Fruit fly (Drosophila melanogaster) whole organism, embryonic: ENCODE measurements around the gene Ccp84Ac.

Experiments used
- Aef1 ChIP-seq: fragments of 200-800 bp; sonication (Bioruptor generic); IDR thresholded peaks from 3 replicates; pipeline ENCODE4 v1.3.6; 2022; ENCODE audit warnings: missing biosample characterization, missing genetic modification characterization
- B-H2 ChIP-seq: fragments of 200-800 bp; sonication (Bioruptor generic); optimal IDR thresholded peaks from 2 replicates; lab custom pipeline; 2018; ENCODE audit warnings: missing biosample characterization, mild to moderate bottlenecking, missing genetic modification characterization
- CG12942 ChIP-seq: fragments of 200-800 bp; sonication (Bioruptor generic); optimal IDR thresholded peaks from 3 replicates; lab custom pipeline; 2016; ENCODE audit warnings: missing biosample characterization, missing genetic modification characterization
- CG14014 ChIP-seq: fragments of 200-800 bp; sonication (Bioruptor generic); IDR thresholded peaks from 2 replicates; pipeline ENCODE4 v1.3.6; 2022; ENCODE audit warnings: missing biosample characterization, missing genetic modification characterization
- CG14710 ChIP-seq: fragments of 200-800 bp; sonication (Bioruptor generic); optimal IDR thresholded peaks from 3 replicates; lab custom pipeline; 2019; ENCODE audit warnings: missing biosample characterization, mild to moderate bottlenecking, missing genetic modification characterization, moderate library complexity
- CG1529 ChIP-seq: fragments of 200-800 bp; sonication (Bioruptor generic); optimal IDR thresholded peaks from 3 replicates; lab custom pipeline; 2018; ENCODE audit warnings: missing biosample characterization, missing genetic modification characterization
- CG17912 ChIP-seq: fragments of 200-800 bp; sonication (Bioruptor generic); optimal IDR thresholded peaks from 2 replicates; lab custom pipeline; 2018; ENCODE audit warnings: missing biosample characterization, mild to moderate bottlenecking, missing genetic modification characterization
- CG32767 ChIP-seq: fragments of 200-800 bp; sonication (Bioruptor generic); IDR thresholded peaks from 2 replicates; pipeline ENCODE4 v1.3.6; 2022; ENCODE audit warnings: missing biosample characterization, missing genetic modification characterization
- CG33557 ChIP-seq: fragments of 200-800 bp; sonication (Bioruptor generic); optimal IDR thresholded peaks from 2 replicates; lab custom pipeline; 2019; ENCODE audit warnings: missing biosample characterization, mild to moderate bottlenecking, missing genetic modification characterization, moderate library complexity
- CG34422 ChIP-seq: fragments of 200-800 bp; sonication (Bioruptor generic); IDR thresholded peaks from 3 replicates; pipeline ENCODE4 v1.3.6; 2022; ENCODE audit warnings: missing biosample characterization, missing genetic modification characterization
- CG4820 ChIP-seq: fragments of 200-800 bp; sonication (Bioruptor generic); optimal IDR thresholded peaks from 3 replicates; lab custom pipeline; 2016; ENCODE audit warnings: missing biosample characterization, missing genetic modification characterization
- CG5180 ChIP-seq: fragments of 200-800 bp; sonication (Bioruptor generic); optimal IDR thresholded peaks from 3 replicates; lab custom pipeline; 2017; ENCODE audit warnings: missing biosample characterization, missing genetic modification characterization, mild to moderate bottlenecking, moderate library complexity, missing genetic modification reagents
- CG6272 ChIP-seq: fragments of 200-800 bp; sonication (Bioruptor generic); IDR thresholded peaks from 2 replicates; pipeline ENCODE4 v1.3.6; 2022; ENCODE audit warnings: missing biosample characterization, missing genetic modification characterization
- CG8359 ChIP-seq: fragments of 200-800 bp; sonication (Bioruptor generic); optimal IDR thresholded peaks from 2 replicates; lab custom pipeline; 2017; ENCODE audit warnings: missing biosample characterization, mild to moderate bottlenecking, missing genetic modification characterization, borderline replicate concordance
- CG9797 ChIP-seq: fragments of 200-800 bp; sonication (Bioruptor generic); optimal IDR thresholded peaks from 3 replicates; lab custom pipeline; 2018; ENCODE audit warnings: missing biosample characterization, mild to moderate bottlenecking, missing genetic modification characterization
- Dip3 ChIP-seq: fragments of 200-800 bp; sonication (Bioruptor generic); optimal IDR thresholded peaks from 3 replicates; lab custom pipeline; 2016; ENCODE audit warnings: missing biosample characterization, missing genetic modification characterization
- Doc3 ChIP-seq: fragments of 200-800 bp; sonication (Bioruptor generic); IDR thresholded peaks from 3 replicates; pipeline ENCODE4 v1.3.6; 2022; ENCODE audit warnings: missing biosample characterization, missing genetic modification characterization; ENCODE audit not compliant: partially characterized antibody
- Hr51 ChIP-seq, 2 experiments: fragments of 200-800 bp; sonication (Bioruptor generic); optimal IDR thresholded peaks; 2 replicates in 1 of 2; 3 replicates in 1 of 2; lab custom pipeline; 2016 to 2018; ENCODE audit warnings: missing biosample characterization in 2 of 2, missing genetic modification characterization in 2 of 2, mild to moderate bottlenecking in 1 of 2, moderate library complexity in 1 of 2
- MBD-R2 ChIP-seq: fragments of 200-800 bp; sonication (Bioruptor generic); IDR thresholded peaks from 2 replicates; pipeline ENCODE4 v1.3.6; 2022; ENCODE audit warnings: missing biosample characterization, missing genetic modification characterization
- MTF-1 ChIP-seq: fragments of 200-800 bp; sonication (Bioruptor generic); optimal IDR thresholded peaks from 2 replicates; lab custom pipeline; 2018; ENCODE audit warnings: missing biosample characterization, mild to moderate bottlenecking, missing genetic modification characterization, borderline replicate concordance
- Mes4 ChIP-seq: fragments of 200-800 bp; sonication (Bioruptor generic); optimal IDR thresholded peaks from 2 replicates; lab custom pipeline; 2016; ENCODE audit warnings: missing biosample characterization, missing genetic modification characterization
- NK7.1 ChIP-seq: fragments of 200-800 bp; sonication (Bioruptor generic); optimal IDR thresholded peaks from 3 replicates; lab custom pipeline; 2016; ENCODE audit warnings: missing biosample characterization, missing genetic modification characterization
- Sry-β ChIP-seq: fragments of 200-800 bp; sonication (Bioruptor generic); optimal IDR thresholded peaks from 2 replicates; lab custom pipeline; 2018; ENCODE audit warnings: missing biosample characterization, mild to moderate bottlenecking, missing genetic modification characterization, moderate library complexity
- ase ChIP-seq: fragments of 200-800 bp; sonication (Bioruptor generic); IDR thresholded peaks from 3 replicates; pipeline ENCODE4 v1.3.6; 2022; ENCODE audit warnings: missing biosample characterization, missing genetic modification characterization
- bab2 ChIP-seq: fragments of 200-800 bp; sonication (Bioruptor generic); optimal IDR thresholded peaks from 2 replicates; lab custom pipeline; 2016; ENCODE audit warnings: missing biosample characterization, missing genetic modification characterization
- bcd ChIP-seq: fragments of 200-800 bp; sonication (Bioruptor generic); optimal IDR thresholded peaks from 2 replicates; lab custom pipeline; 2017; ENCODE audit warnings: missing biosample characterization, mild to moderate bottlenecking, missing genetic modification characterization
- bowl ChIP-seq: fragments of 200-800 bp; sonication (Bioruptor generic); IDR thresholded peaks from 2 replicates; pipeline ENCODE4 v1.3.6; 2022; ENCODE audit warnings: missing biosample characterization, missing genetic modification characterization
- br ChIP-seq: fragments of >200 bp; optimal IDR thresholded peaks from 2 replicates; lab custom pipeline; 2017
- cad ChIP-seq: fragments of >200 bp; optimal IDR thresholded peaks from 2 replicates; lab custom pipeline; 2017; ENCODE audit warnings: missing biosample characterization, missing genetic modification characterization
- cato ChIP-seq: fragments of 200-800 bp; sonication (Bioruptor generic); optimal IDR thresholded peaks from 2 replicates; lab custom pipeline; 2016; ENCODE audit warnings: missing biosample characterization, missing genetic modification characterization, borderline replicate concordance
- ci ChIP-seq: fragments of 200-800 bp; sonication (Bioruptor generic); IDR thresholded peaks from 3 replicates; pipeline ENCODE4 v1.3.6; 2022; ENCODE audit warnings: missing biosample characterization, missing genetic modification characterization
- danr ChIP-seq: fragments of 200-800 bp; sonication (Bioruptor generic); IDR thresholded peaks from 2 replicates; pipeline ENCODE4 v1.3.6; 2022; ENCODE audit warnings: missing biosample characterization, missing genetic modification characterization
- dpn ChIP-seq, 2 experiments: fragments of 200-800 bp; sonication (Bioruptor generic); optimal IDR thresholded peaks; 3 replicates each; lab custom pipeline; 2016; ENCODE audit warnings: missing biosample characterization in 2 of 2, missing genetic modification characterization in 2 of 2
- fd102C ChIP-seq: fragments of 200-800 bp; sonication (Bioruptor generic); optimal IDR thresholded peaks from 2 replicates; lab custom pipeline; 2018; ENCODE audit warnings: missing biosample characterization, mild to moderate bottlenecking, missing genetic modification characterization, moderate library complexity
- fd64A ChIP-seq: fragments of 200-800 bp; sonication (Bioruptor generic); optimal IDR thresholded peaks from 3 replicates; lab custom pipeline; 2018; ENCODE audit warnings: missing biosample characterization, mild to moderate bottlenecking, missing genetic modification characterization
- hb ChIP-seq: fragments of 200-800 bp; sonication (Bioruptor generic); IDR thresholded peaks from 3 replicates; pipeline ENCODE4 v1.3.6; 2022; ENCODE audit warnings: missing biosample characterization, missing genetic modification characterization; ENCODE audit not compliant: partially characterized antibody
- hbn ChIP-seq: fragments of 200-800 bp; sonication (Bioruptor generic); IDR thresholded peaks from 2 replicates; pipeline ENCODE4 v1.3.6; 2022; ENCODE audit warnings: missing biosample characterization, missing genetic modification characterization; ENCODE audit not compliant: partially characterized antibody
- nerfin-2 ChIP-seq: fragments of 200-800 bp; sonication (Bioruptor generic); IDR thresholded peaks from 2 replicates; pipeline ENCODE4 v1.3.6; 2022; ENCODE audit warnings: missing biosample characterization, missing genetic modification characterization; ENCODE audit not compliant: partially characterized antibody
- nom ChIP-seq: fragments of 200-800 bp; sonication (Bioruptor generic); optimal IDR thresholded peaks from 2 replicates; lab custom pipeline; 2017; ENCODE audit warnings: missing biosample characterization, missing genetic modification characterization, mild to moderate bottlenecking, moderate library complexity, missing genetic modification reagents
- odd ChIP-seq: fragments of 200-800 bp; sonication (Bioruptor generic); optimal IDR thresholded peaks from 2 replicates; lab custom pipeline; 2017; ENCODE audit warnings: missing biosample characterization, mild to moderate bottlenecking, missing genetic modification characterization
- org-1 ChIP-seq: fragments of 200-800 bp; sonication (Bioruptor generic); optimal IDR thresholded peaks from 2 replicates; lab custom pipeline; 2017; ENCODE audit warnings: missing biosample characterization, missing genetic modification characterization
- pfk ChIP-seq: fragments of 200-800 bp; sonication (Bioruptor generic); optimal IDR thresholded peaks from 2 replicates; lab custom pipeline; 2018; ENCODE audit warnings: missing biosample characterization, mild to moderate bottlenecking, missing genetic modification characterization, moderate library complexity
- phol ChIP-seq: fragments of 200-800 bp; sonication (Bioruptor generic); optimal IDR thresholded peaks from 3 replicates; lab custom pipeline; 2018; ENCODE audit warnings: missing biosample characterization, mild to moderate bottlenecking, missing genetic modification characterization, moderate library complexity
- scrt ChIP-seq: fragments of 200-800 bp; sonication (Bioruptor generic); optimal IDR thresholded peaks from 2 replicates; lab custom pipeline; 2018; ENCODE audit warnings: missing biosample characterization, mild to moderate bottlenecking, missing genetic modification characterization, moderate library complexity
- sens ChIP-seq: fragments of 200-800 bp; sonication (Bioruptor generic); peaks from one replicate; lab custom pipeline; 2016; ENCODE audit warnings: missing biosample characterization, missing genetic modification characterization
- shn ChIP-seq: fragments of 200-800 bp; sonication (Bioruptor generic); optimal IDR thresholded peaks from 3 replicates; lab custom pipeline; 2016; ENCODE audit warnings: missing biosample characterization, missing genetic modification characterization
- slbo ChIP-seq: fragments of 200-800 bp; sonication (Bioruptor generic); IDR thresholded peaks from 2 replicates; pipeline ENCODE4 v1.3.6; 2022; ENCODE audit warnings: missing biosample characterization, missing genetic modification characterization
- tap ChIP-seq: fragments of 200-800 bp; optimal IDR thresholded peaks from 3 replicates; lab custom pipeline; 2019; ENCODE audit warnings: missing biosample characterization, mild to moderate bottlenecking, missing genetic modification characterization, moderate library complexity
- tgo ChIP-seq: fragments of 200-800 bp; sonication (Bioruptor generic); IDR thresholded peaks from 3 replicates; pipeline ENCODE4 v1.3.6; 2022; ENCODE audit warnings: missing biosample characterization, missing genetic modification characterization
- tll ChIP-seq, 2 experiments: fragments of 200-800 bp in 1 of 2; fragments of >200 bp in 1 of 2; sonication (Bioruptor generic) in 1 of 2; optimal IDR thresholded peaks; 2 replicates each; lab custom pipeline; 2017 to 2019; ENCODE audit warnings: missing biosample characterization in 2 of 2, missing genetic modification characterization in 2 of 2, mild to moderate bottlenecking in 1 of 2, moderate library complexity in 1 of 2
- tna ChIP-seq: fragments of 200-800 bp; sonication (Bioruptor generic); IDR thresholded peaks from 2 replicates; pipeline ENCODE4 v1.3.6; 2022; ENCODE audit warnings: missing biosample characterization, missing genetic modification characterization; ENCODE audit not compliant: partially characterized antibody

The Ccp84Ac gene

DNA sequence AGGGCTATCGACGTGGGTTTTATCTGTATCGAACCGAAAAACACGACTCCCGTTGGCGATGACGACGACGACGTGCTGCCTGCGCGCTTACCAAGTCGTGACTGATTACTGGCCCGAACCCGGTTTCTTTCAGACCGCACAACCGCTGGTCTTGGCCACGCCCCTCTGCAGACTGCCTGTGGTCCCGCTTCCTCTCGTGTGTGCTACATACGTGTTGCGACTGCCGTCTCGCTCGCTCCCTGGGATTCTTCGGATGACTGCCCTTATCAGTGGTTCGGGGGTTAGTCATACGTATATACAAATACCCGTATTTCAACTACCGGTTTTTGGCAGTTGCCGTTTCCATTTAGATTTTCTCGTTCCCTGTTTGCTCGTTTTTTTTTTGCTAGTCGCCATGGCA lies 17.6 kb downstream of the Ccp84Ac start, which contains the start of gene lab (continued):
- TF ChIP-seq nerfin-2 (GFP tag; lab: Robert Waterston, UW) (0 out of 2 replicates have a peak, but pooled peaks have one; percentile 30), fd102C (GFP tag; lab: Kevin White, UChicago) (no peak), tll (GFP tag; optimal IDR thresholded peaks at IDR 0.05; lab: Kevin White, UChicago) (peak in 1 of 2 experiments; percentile 45), MTF-1 (no peak), ci (GFP tag; lab: Robert Waterston, UW) (no peak), tgo (no peak), CG14014 (GFP tag; lab: Robert Waterston, UW) (no peak), org-1 (GFP tag; lab: Kevin White, UChicago) (no peak), scrt (GFP tag; lab: Kevin White, UChicago) (no peak), CG14710 (tag; lab: Kevin White, UChicago) (no peak), CG32767 (GFP tag; lab: Robert Waterston, UW) (no peak), Doc3 (GFP tag; lab: Robert Waterston, UW) (no peak), phol (tag; lab: Kevin White, UChicago) (no peak), CG9797 (no peak), Sry-β (GFP tag; lab: Kevin White, UChicago) (no peak), NK7.1 (no peak), hbn (GFP tag; lab: Robert Waterston, UW) (no peak), dpn (GFP tag; optimal IDR thresholded peaks at IDR 0.05; lab: Kevin White, UChicago) (no peak), CG17912 (GFP tag; lab: Kevin White, UChicago) (no peak), cad (GFP tag; lab: Kevin White, UChicago) (no peak), bab2 (GFP tag; lab: Kevin White, UChicago) (no peak), ase (GFP tag; lab: Robert Waterston, UW) (no peak), tna (GFP tag; lab: Robert Waterston, UW) (no peak), CG8359 (GFP tag; lab: Kevin White, UChicago) (no peak), CG12942 (GFP tag; lab: Kevin White, UChicago) (no peak), B-H2 (GFP tag; lab: Kevin White, UChicago) (no peak), hb (no peak), CG5180 (GFP tag; lab: Kevin White, UChicago) (peak; percentile 85), CG4820 (GFP tag; lab: Kevin White, UChicago) (no peak), cato (GFP tag; lab: Kevin White, UChicago) (no peak), br (lab: Kevin White, UChicago) (no peak), pfk (GFP tag; lab: Kevin White, UChicago) (no peak), sens (peak; percentile 62), fd64A (no peak), Dip3 (GFP tag; lab: Kevin White, UChicago) (no peak), CG33557 (GFP tag; lab: Kevin White, UChicago) (no peak), CG34422 (GFP tag; lab: Robert Waterston, UW) (peak; percentile 32; the same call in 1 of the 3 replicates), odd (peak; percentile 10), Aef1 (no peak), MBD-R2 (peak; percentile 10; the same call in 1 of the 2 replicates), shn (GFP tag; lab: Kevin White, UChicago) (no peak), bcd (no peak), tap (no peak), Hr51 (GFP tag; optimal IDR thresholded peaks at IDR 0.05; lab: Kevin White, UChicago) (no peak), CG6272 (GFP tag; lab: Robert Waterston, UW) (no peak), danr (GFP tag; lab: Robert Waterston, UW) (no peak), slbo (GFP tag; lab: Robert Waterston, UW) (no peak), bowl (GFP tag; lab: Robert Waterston, UW) (no peak), Mes4 (no peak), nom (GFP tag; lab: Kevin White, UChicago) (no peak), CG1529 (GFP tag; lab: Kevin White, UChicago) (no peak)
